Fruit fly (Drosophila melanogaster): Measurements from ENCODE around the gene tio.

- no peak for TF ChIP-seq psq (optimal IDR thresholded peaks at IDR 0.05)
- TF ChIP-seq ttk (optimal IDR thresholded peaks at IDR 0.05), result no peak
- TF ChIP-seq h (optimal IDR thresholded peaks at IDR 0.05), result no peak
- TF ChIP-seq insv (optimal IDR thresholded peaks at IDR 0.05), result no peak
- TF ChIP-seq Myc (optimal IDR thresholded peaks at IDR 0.05), result no peak
These were observed 44.1 kb upstream of the tio start for dm6 chr2L:21974895-21975294.

Data from Kc167 (cell line).